Worm (Caenorhabditis elegans) whole organism, L2 larva: Measurements from ENCODE around the gene snn-1.

Source experiments
- F13H6.1 ChIP-seq: sonication (generic microtip); optimal IDR thresholded peaks from 2 replicates; lab custom pipeline; 2016; ENCODE audit warnings: missing genetic modification characterization, missing compliant biosample characterization
- Y55F3AM.14 ChIP-seq: fragments of 200-800 bp; sonication (Bioruptor generic); optimal IDR thresholded peaks from 2 replicates; lab custom pipeline; 2018; ENCODE audit warnings: mild to moderate bottlenecking, missing genetic modification characterization, missing compliant biosample characterization
- ZK546.5 ChIP-seq: sonication (generic microtip); optimal IDR thresholded peaks from 2 replicates; lab custom pipeline; 2017; ENCODE audit warnings: missing biosample characterization, missing genetic modification characterization
- alr-1 ChIP-seq: fragments of 150-350 bp; optimal IDR thresholded peaks from 2 replicates; lab custom pipeline; 2014; ENCODE audit warnings: missing biosample characterization, missing genetic modification characterization
- aly-2 ChIP-seq: fragments of 150-350 bp; optimal IDR thresholded peaks from 2 replicates; lab custom pipeline; 2014; ENCODE audit warnings: missing biosample characterization, missing genetic modification characterization
- blmp-1 ChIP-seq: sonication (generic microtip); optimal IDR thresholded peaks from 2 replicates; lab custom pipeline; 2017; ENCODE audit warnings: missing genetic modification characterization, mild to moderate bottlenecking, missing compliant biosample characterization, antibody characterized with exemption, moderate library complexity; ENCODE audit not compliant: insufficient read depth
- ceh-82 ChIP-seq: fragments of 150-350 bp; optimal IDR thresholded peaks from 2 replicates; lab custom pipeline; 2014; ENCODE audit warnings: missing biosample characterization, missing genetic modification characterization
- crh-2 ChIP-seq: sonication (generic microtip); optimal IDR thresholded peaks from 2 replicates; lab custom pipeline; 2017; ENCODE audit warnings: missing biosample characterization, missing genetic modification characterization
- dmd-4 ChIP-seq: sonication (generic microtip); optimal IDR thresholded peaks from 2 replicates; lab custom pipeline; 2017; ENCODE audit warnings: missing biosample characterization, missing genetic modification characterization
- egl-27 ChIP-seq: sonication (generic microtip); optimal IDR thresholded peaks from 3 replicates; lab custom pipeline; 2017; ENCODE audit warnings: missing biosample characterization, missing genetic modification reagents, missing genetic modification characterization
- elt-1 ChIP-seq: fragments of 150-350 bp; optimal IDR thresholded peaks from 2 replicates; lab custom pipeline; 2014; ENCODE audit warnings: missing biosample characterization, missing genetic modification characterization
- elt-3 ChIP-seq: sonication (generic microtip); optimal IDR thresholded peaks from 2 replicates; lab custom pipeline; 2017; ENCODE audit warnings: missing biosample characterization, missing genetic modification characterization
- fos-1 ChIP-seq: fragments of 150-350 bp; optimal IDR thresholded peaks from 2 replicates; lab custom pipeline; 2014; ENCODE audit warnings: missing biosample characterization, missing genetic modification characterization
- gmeb-1 ChIP-seq: fragments of 150-350 bp; optimal IDR thresholded peaks from 2 replicates; lab custom pipeline; 2014; ENCODE audit warnings: missing biosample characterization, missing genetic modification characterization
- lin-11 ChIP-seq: fragments of 150-350 bp; sonication (generic microtip); optimal IDR thresholded peaks from 2 replicates; lab custom pipeline; 2014; ENCODE audit warnings: missing biosample characterization, missing genetic modification characterization, inconsistent platforms, mixed read lengths
- lin-13 ChIP-seq: fragments of 150-350 bp; optimal IDR thresholded peaks from 2 replicates; lab custom pipeline; 2014; ENCODE audit warnings: missing biosample characterization, missing genetic modification reagents, missing genetic modification characterization
- lin-39 ChIP-seq: fragments of 150-350 bp; optimal IDR thresholded peaks from 2 replicates; lab custom pipeline; 2014; ENCODE audit warnings: missing biosample characterization, missing genetic modification reagents, missing genetic modification characterization
- lsy-2 ChIP-seq, 2 experiments: fragments of 150-350 bp in 1 of 2; sonication (generic microtip) in 1 of 2; optimal IDR thresholded peaks; 2 replicates each; lab custom pipeline; 2014 to 2017; ENCODE audit warnings: missing biosample characterization in 2 of 2, missing genetic modification characterization in 2 of 2
- mab-5 ChIP-seq: fragments of 150-350 bp; optimal IDR thresholded peaks from 2 replicates; lab custom pipeline; 2014; ENCODE audit warnings: missing biosample characterization, missing genetic modification characterization
- mbf-1 ChIP-seq: sonication (generic microtip); optimal IDR thresholded peaks from 2 replicates; lab custom pipeline; 2017; ENCODE audit warnings: missing biosample characterization, missing genetic modification characterization
- mdl-1 ChIP-seq, 2 experiments: fragments of 150-350 bp in 1 of 2; sonication (generic microtip) in 1 of 2; optimal IDR thresholded peaks; 2 replicates each; lab custom pipeline; 2017; ENCODE audit warnings: missing biosample characterization in 2 of 2, missing genetic modification characterization in 2 of 2
- nhr-11 ChIP-seq: fragments of 150-350 bp; optimal IDR thresholded peaks from 2 replicates; lab custom pipeline; 2014; ENCODE audit warnings: missing biosample characterization, missing genetic modification characterization
- nhr-129 ChIP-seq: fragments of 150-350 bp; optimal IDR thresholded peaks from 2 replicates; lab custom pipeline; 2014; ENCODE audit warnings: missing biosample characterization, missing genetic modification characterization
- nhr-25 ChIP-seq: fragments of 150-350 bp; sonication (generic microtip); optimal IDR thresholded peaks from 3 replicates; lab custom pipeline; 2014; ENCODE audit warnings: missing biosample characterization, missing genetic modification characterization
- nhr-6 ChIP-seq: fragments of 150-350 bp; optimal IDR thresholded peaks from 2 replicates; lab custom pipeline; 2014; ENCODE audit warnings: missing biosample characterization, missing genetic modification characterization
- nhr-77 ChIP-seq: fragments of 150-350 bp; optimal IDR thresholded peaks from 2 replicates; lab custom pipeline; 2014; ENCODE audit warnings: missing biosample characterization, missing genetic modification characterization
- peb-1 ChIP-seq: fragments of 150-350 bp; optimal IDR thresholded peaks from 2 replicates; lab custom pipeline; 2014; ENCODE audit warnings: missing biosample characterization, missing genetic modification characterization
- skn-1 ChIP-seq: sonication (generic microtip); optimal IDR thresholded peaks from 2 replicates; lab custom pipeline; 2017; ENCODE audit warnings: missing biosample characterization, missing genetic modification characterization
- snpc-4 ChIP-seq: fragments of 150-350 bp; optimal IDR thresholded peaks from 2 replicates; lab custom pipeline; 2014; ENCODE audit warnings: missing biosample characterization, missing genetic modification characterization
- unc-39 ChIP-seq: fragments of 150-350 bp; optimal IDR thresholded peaks from 2 replicates; lab custom pipeline; 2014; ENCODE audit warnings: missing biosample characterization, missing genetic modification characterization
- unc-55 ChIP-seq: fragments of 150-350 bp; sonication (generic microtip); optimal IDR thresholded peaks from 3 replicates; lab custom pipeline; 2014; ENCODE audit warnings: missing biosample characterization, missing genetic modification reagents, missing genetic modification characterization
- unc-62 ChIP-seq: fragments of 150-350 bp; optimal IDR thresholded peaks from 2 replicates; lab custom pipeline; 2014; ENCODE audit warnings: missing biosample characterization, missing genetic modification reagents, missing genetic modification characterization
- ztf-1 ChIP-seq: fragments of 200-800 bp; sonication (Bioruptor generic); conservative IDR thresholded peaks from 2 replicates; pipeline ENCODE4 v1.3.6; 2022; ENCODE audit warnings: missing genetic modification characterization, missing compliant biosample characterization
- ztf-11 ChIP-seq: sonication (generic microtip); optimal IDR thresholded peaks from 2 replicates; lab custom pipeline; 2017; ENCODE audit warnings: missing biosample characterization, missing genetic modification characterization

Gene snn-1

DNA sequence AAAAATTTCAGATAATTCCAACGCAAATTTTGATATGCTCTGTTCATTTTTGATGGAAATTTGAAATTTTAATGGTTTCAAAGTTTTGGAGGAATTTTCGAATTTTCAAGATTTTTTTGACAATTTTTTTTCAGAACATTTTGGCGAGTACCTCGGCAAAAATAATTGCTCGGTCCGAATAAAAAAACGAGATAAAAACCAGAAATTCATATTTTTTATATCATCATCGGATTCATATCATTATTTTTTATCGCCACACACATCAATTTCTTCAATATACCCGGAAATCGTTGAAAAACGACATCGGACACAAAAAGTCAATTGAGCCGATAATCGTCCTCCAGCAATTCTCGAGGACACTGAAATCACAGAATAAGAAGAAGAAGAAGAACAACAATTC, 23.1 kb downstream of the snn-1 start:
- TF ChIP-seq snpc-4 (tag; lab: Kevin White, UChicago), result no peak
- TF ChIP-seq nhr-6 (tag; lab: Kevin White, UChicago), result no peak
- TF ChIP-seq ztf-11 (tag; lab: Kevin White, UChicago), result no peak
- TF ChIP-seq lsy-2 (tag; optimal IDR thresholded peaks at IDR 0.05; lab: Kevin White, UChicago), result no peak
- no peak for TF ChIP-seq skn-1 (tag; lab: Kevin White, UChicago)
- no peak for TF ChIP-seq lin-13 (GFP tag; lab: Kevin White, UChicago)
- TF ChIP-seq unc-62 (GFP tag; lab: Kevin White, UChicago), result no peak
- TF ChIP-seq nhr-11 (tag; lab: Kevin White, UChicago), result no peak
- TF ChIP-seq fos-1 (tag; lab: Kevin White, UChicago), result no peak
- TF ChIP-seq gmeb-1, result no peak
- TF ChIP-seq crh-2 (tag; lab: Kevin White, UChicago), result no peak
- TF ChIP-seq mab-5 (tag; lab: Kevin White, UChicago), result no peak
- TF ChIP-seq mdl-1 (tag; optimal IDR thresholded peaks at IDR 0.05; lab: Kevin White, UChicago), result no peak
- TF ChIP-seq nhr-25 (tag; lab: Kevin White, UChicago), result no peak
- TF ChIP-seq elt-3 (tag; lab: Kevin White, UChicago), result no peak

DNA sequence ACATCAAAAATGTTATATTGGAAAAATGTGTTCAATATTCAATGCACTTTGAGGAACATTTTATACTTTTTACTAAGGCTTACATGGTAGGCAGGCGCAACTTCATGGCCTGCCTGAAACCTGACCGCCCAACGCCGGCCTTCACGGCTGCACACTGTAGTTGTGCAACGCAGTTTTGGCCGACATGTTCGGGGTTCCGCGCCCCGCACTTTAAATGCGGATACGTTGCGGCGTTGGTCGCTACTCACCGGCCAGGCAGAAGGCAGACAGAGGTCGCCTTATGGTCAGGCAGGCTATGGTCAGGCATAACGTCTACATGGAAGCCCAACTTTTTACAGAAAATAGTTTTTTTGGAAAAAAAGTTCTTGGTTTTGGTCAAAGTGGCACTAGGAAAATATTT, 24.2 kb downstream of the snn-1 start:
- TF ChIP-seq dmd-4 (tag; lab: Kevin White, UChicago) (no peak), unc-55 (GFP tag; lab: Kevin White, UChicago) (no peak), skn-1 (tag; lab: Kevin White, UChicago) (no peak), elt-1 (tag; lab: Kevin White, UChicago) (no peak), nhr-129 (no peak), Y55F3AM.14 (GFP tag; lab: Kevin White, UChicago) (no peak), lin-11 (tag; lab: Kevin White, UChicago) (no peak), gmeb-1 (no peak), crh-2 (tag; lab: Kevin White, UChicago) (no peak), unc-39 (tag; lab: Kevin White, UChicago) (no peak)

DNA sequence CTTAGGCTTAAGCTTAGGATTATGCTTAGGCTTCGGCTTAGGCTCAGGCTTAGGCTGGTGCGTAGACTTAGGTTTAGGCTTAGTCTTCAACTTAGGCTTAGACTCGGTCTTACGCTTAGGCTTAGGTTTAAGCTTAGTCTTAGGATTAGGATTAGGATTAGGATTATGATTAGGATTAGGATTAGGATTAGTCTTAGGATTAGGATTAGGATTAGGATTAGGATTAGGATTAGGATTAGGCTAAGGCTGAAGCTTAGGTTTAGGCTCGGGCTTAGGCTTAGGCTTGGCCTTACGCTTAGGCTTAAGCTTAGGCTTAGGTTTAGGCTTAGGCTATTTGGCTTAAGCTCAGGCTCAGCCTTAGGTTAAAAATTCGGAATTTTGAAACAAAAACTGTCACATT, 29.8 kb downstream of the snn-1 start:
- no peak for TF ChIP-seq lin-11 (tag; lab: Kevin White, UChicago)
- TF ChIP-seq unc-39 (tag; lab: Kevin White, UChicago), result no peak
- no peak for TF ChIP-seq F13H6.1
- no peak for TF ChIP-seq nhr-25 (tag; lab: Kevin White, UChicago)
- no peak for TF ChIP-seq fos-1 (tag; lab: Kevin White, UChicago)
- TF ChIP-seq nhr-77, result no peak
- TF ChIP-seq dmd-4 (tag; lab: Kevin White, UChicago), result no peak
- TF ChIP-seq alr-1 (tag; lab: Kevin White, UChicago), result no peak
- TF ChIP-seq peb-1 (tag; lab: Kevin White, UChicago), result no peak
- TF ChIP-seq nhr-11 (tag; lab: Kevin White, UChicago), result no peak
- no peak for TF ChIP-seq blmp-1
- TF ChIP-seq ceh-82 (tag; lab: Kevin White, UChicago), result no peak
- no peak for TF ChIP-seq egl-27 (tag; lab: Kevin White, UChicago)
- no peak for TF ChIP-seq skn-1 (tag; lab: Kevin White, UChicago)
- no peak for TF ChIP-seq lsy-2 (tag; optimal IDR thresholded peaks at IDR 0.05; lab: Kevin White, UChicago)
- TF ChIP-seq aly-2 (tag; lab: Kevin White, UChicago), result no peak
- no peak for TF ChIP-seq unc-62 (GFP tag; lab: Kevin White, UChicago)
- TF ChIP-seq, all 48 proteins: peak for 0

DNA sequence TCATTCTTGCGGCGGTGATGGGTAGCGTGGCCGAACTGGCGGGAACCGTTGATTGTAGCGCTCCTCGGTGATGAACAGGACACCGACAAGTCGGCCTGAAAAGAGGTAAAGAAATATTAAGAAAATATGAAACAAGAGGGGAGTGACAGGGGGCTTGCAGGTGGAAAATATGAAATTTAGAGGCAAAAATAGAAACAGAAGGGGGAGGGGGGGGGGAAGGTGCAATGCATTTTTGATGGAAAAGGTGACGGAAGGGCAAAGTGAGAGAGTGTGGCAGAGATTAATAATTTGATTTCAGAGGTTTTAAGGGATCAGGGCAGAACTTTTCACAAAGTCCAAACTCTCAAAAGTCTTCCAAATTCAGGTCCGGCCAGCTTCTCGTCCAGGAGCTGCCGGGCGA, 33.4 kb downstream of the snn-1 start, which contains the start of gene frpr-19:
frpr-19 (minus strand) TSS at position 101 of the 400 bp plus-strand sequence.
- TF ChIP-seq ZK546.5 (tag; lab: Kevin White, UChicago), result no peak
- no peak for TF ChIP-seq ztf-1 (GFP tag; lab: Robert Waterston, UW)
- TF ChIP-seq unc-39 (tag; lab: Kevin White, UChicago), result no peak
- no peak for TF ChIP-seq F13H6.1
- no peak for TF ChIP-seq lin-39 (tag; lab: Kevin White, UChicago)
- TF ChIP-seq unc-62 (GFP tag; lab: Kevin White, UChicago), result no peak
- TF ChIP-seq mbf-1, result no peak
- no peak for TF ChIP-seq snpc-4 (tag; lab: Kevin White, UChicago)
- no peak for TF ChIP-seq Y55F3AM.14 (GFP tag; lab: Kevin White, UChicago)

DNA sequence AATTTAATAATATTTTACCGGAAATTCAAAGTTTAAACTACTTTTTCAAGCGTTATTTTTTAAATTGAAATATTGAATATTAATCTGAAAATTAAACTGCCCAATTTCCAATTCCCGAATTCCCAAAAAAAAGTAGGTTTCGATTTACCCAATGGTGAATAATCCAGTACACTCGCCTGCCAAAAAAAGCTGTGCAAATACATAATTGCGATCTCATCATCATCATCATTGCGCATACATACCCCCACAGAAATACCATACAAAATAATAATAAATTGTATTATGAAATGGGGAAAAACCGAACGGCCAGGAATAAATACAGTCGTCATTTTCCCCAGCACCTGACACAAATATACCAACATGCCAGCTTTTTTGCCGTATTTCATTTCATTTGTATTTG, 43.1 kb downstream of the snn-1 start, which contains the start of gene Y41D4A.1:
Y41D4A.1 (plus strand) TSS at position 301 of the 400 bp plus-strand sequence.
- TF ChIP-seq crh-2 (tag; lab: Kevin White, UChicago), result no peak
